Fruit fly (Drosophila melanogaster): ENCODE results near the gene CG1265.

CG1265 gene

DNA sequence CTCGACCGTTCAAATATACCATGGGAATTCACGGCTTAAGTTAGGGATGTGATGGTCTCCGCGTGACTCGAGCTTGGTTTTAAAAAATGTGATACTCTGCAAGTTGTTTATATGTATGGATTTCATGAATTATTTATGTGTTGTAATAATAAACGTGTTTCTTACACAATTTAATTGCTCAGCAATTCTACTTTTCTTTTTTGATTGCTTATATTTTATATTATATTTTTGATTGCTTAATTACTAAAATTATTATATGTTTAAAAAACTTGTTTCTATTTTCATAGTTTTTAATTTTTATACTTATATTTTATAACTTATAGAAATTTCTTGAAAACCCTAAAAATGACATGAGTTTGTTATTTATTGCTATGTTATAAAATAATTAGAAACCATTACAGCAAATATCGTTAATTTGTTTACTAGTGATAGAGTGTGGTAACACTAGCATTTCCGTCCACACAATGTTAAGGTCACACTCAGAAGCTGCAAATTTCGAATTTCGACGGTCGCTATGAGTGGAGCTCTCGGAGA lies at the start of gene CG1265, which contains the start of gene ago:
CG1265 (plus strand) TSS at position 476 of the 534 bp plus-strand sequence.
ago (minus strand) TSS at position 6 of the 534 bp plus-strand sequence.
- no peak for TF ChIP-seq h (optimal IDR thresholded peaks at IDR 0.05)
- TF ChIP-seq Sin3A (optimal IDR thresholded peaks at IDR 0.05) = peak; percentile 30

dm6 chr3L:4204867-4205266 lies 49.7 kb upstream of the CG1265 start:
- TF ChIP-seq h (optimal IDR thresholded peaks at IDR 0.05) (no peak), Sin3A (optimal IDR thresholded peaks at IDR 0.05) (no peak), insv (optimal IDR thresholded peaks at IDR 0.05) (no peak), psq (optimal IDR thresholded peaks at IDR 0.05) (no peak), ttk (optimal IDR thresholded peaks at IDR 0.05) (no peak), Myc (optimal IDR thresholded peaks at IDR 0.05) (no peak)

DNA sequence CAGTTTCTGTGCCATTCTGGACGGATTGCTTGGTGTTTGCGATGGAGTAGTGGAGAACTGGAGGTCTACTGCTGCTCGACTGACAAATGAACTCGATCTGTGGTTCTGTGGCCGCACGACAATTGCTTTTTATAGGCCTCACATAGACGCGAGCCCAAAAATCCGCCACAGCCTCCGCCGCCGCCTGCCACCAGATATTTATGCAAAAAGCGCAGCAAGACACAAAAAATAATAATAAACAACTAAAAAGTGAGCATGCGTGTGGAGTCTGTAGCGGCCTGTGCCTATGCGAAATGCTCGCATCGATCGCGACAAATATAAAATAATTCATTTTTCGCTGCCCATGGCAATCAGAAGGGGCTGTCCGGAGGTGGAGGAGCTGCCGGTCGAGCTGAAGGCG lies 45.5 kb upstream of the CG1265 start, which contains the start of gene Cpr64Aa:
Cpr64Aa (minus strand) TSS at position 101 of the 400 bp plus-strand sequence.
- TF ChIP-seq insv (optimal IDR thresholded peaks at IDR 0.05) (no peak), psq (optimal IDR thresholded peaks at IDR 0.05) (no peak), Myc (optimal IDR thresholded peaks at IDR 0.05) (no peak), Sin3A (optimal IDR thresholded peaks at IDR 0.05) (no peak)

- TF ChIP-seq Myc (optimal IDR thresholded peaks at IDR 0.05) (no peak), ttk (optimal IDR thresholded peaks at IDR 0.05) (no peak), Sin3A (optimal IDR thresholded peaks at IDR 0.05) (no peak), h (optimal IDR thresholded peaks at IDR 0.05) (no peak)
Measured at dm6 chr3L:4209731-4210130, 44.8 kb upstream of the CG1265 start.

dm6 chr3L:4211440-4211839 lies 43.1 kb upstream of the CG1265 start, which contains the start of gene Cpr64Ab:
Cpr64Ab (minus strand) TSS chr3L:4211540.
- TF ChIP-seq ttk (optimal IDR thresholded peaks at IDR 0.05) = no peak
- TF ChIP-seq insv (optimal IDR thresholded peaks at IDR 0.05) = no peak
- TF ChIP-seq Sin3A (optimal IDR thresholded peaks at IDR 0.05) = no peak
- TF ChIP-seq Myc (optimal IDR thresholded peaks at IDR 0.05) = no peak
- no peak for TF ChIP-seq psq (optimal IDR thresholded peaks at IDR 0.05)
- TF ChIP-seq h (optimal IDR thresholded peaks at IDR 0.05) = no peak

- no peak for TF ChIP-seq ttk (optimal IDR thresholded peaks at IDR 0.05)
- TF ChIP-seq psq (optimal IDR thresholded peaks at IDR 0.05) = no peak
Measured at dm6 chr3L:4212815-4213214, 41.8 kb upstream of the CG1265 start, which contains the start of gene Cpr64Ac. Cpr64Ac (minus strand) TSS chr3L:4212915.

DNA sequence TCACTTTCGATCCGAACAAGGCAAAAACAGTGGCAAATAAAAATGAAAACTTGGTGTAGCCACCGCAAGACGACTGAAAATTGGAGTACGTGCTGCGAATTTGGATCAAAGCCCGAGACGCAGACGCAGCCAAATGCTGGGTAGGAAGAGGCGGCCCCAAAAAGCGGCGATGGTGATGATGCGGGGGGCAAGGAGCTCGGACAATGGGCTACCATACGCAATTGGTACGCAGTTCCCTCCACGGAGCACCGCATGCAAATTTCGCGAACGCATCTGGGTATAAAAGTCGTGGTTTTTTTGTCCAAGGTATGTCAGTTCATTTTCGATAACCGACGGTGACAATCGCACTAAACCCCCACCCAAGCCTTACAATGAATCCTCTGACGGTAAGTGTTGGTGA lies 39.5 kb upstream of the CG1265 start, which contains the start of gene Cpr64Ad:
Cpr64Ad (plus strand) TSS at position 301 of the 400 bp plus-strand sequence.
- TF ChIP-seq insv (optimal IDR thresholded peaks at IDR 0.05) = no peak

DNA sequence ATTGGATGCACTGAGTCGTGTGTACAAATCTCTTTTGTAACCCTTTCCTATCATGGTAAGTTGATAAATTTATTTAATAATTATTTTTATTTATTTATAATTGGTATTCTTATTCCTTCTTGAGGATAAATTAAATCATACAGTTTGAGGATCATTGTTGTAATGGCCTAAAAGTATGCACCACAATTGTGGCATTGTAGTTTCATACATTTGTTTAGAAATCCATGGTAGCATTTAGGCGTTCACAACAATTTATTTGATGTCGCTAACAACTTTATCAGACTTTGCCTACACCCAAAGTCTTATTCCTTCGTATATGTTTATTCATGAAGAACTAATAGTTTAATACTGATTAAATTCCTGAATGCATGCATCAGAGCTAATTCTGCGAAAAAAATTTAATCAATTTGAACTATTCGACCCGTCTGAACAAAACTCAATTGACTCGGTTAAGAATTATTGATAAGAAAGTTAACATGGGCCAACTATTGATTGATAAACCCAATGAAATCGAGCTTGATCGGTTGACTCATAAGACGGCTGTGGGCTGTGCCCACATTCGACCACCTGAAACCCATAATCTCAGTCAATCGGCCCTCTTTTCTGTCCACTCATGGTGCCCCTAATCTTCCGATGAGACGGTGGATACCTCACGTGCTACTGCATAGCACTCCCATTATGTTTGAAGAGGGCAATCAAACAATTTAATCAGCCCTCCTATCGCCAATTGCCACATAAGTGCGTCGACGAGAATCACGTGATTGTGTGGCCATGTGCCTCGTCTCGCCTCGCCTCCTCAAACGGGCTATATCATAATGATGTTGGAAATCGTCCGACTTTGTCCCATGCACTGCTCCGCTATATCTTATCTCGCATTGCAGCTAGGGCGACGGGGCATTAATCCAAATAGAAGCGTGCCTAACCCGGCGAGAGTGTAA lies 35.0 kb upstream of the CG1265 start:
- no peak for TF ChIP-seq h (optimal IDR thresholded peaks at IDR 0.05)
- no peak for TF ChIP-seq insv (optimal IDR thresholded peaks at IDR 0.05)
- no peak for TF ChIP-seq Myc (optimal IDR thresholded peaks at IDR 0.05)
- TF ChIP-seq psq (optimal IDR thresholded peaks at IDR 0.05) = no peak

- no peak for TF ChIP-seq Sin3A (optimal IDR thresholded peaks at IDR 0.05)
- no peak for TF ChIP-seq h (optimal IDR thresholded peaks at IDR 0.05)
- TF ChIP-seq psq (optimal IDR thresholded peaks at IDR 0.05) = no peak
- no peak for TF ChIP-seq insv (optimal IDR thresholded peaks at IDR 0.05)
- no peak for TF ChIP-seq ttk (optimal IDR thresholded peaks at IDR 0.05)
- no peak for TF ChIP-seq Myc (optimal IDR thresholded peaks at IDR 0.05)
Measured at dm6 chr3L:4220679-4221078, 33.9 kb upstream of the CG1265 start.

- TF ChIP-seq insv (optimal IDR thresholded peaks at IDR 0.05) (no peak), Myc (optimal IDR thresholded peaks at IDR 0.05) (no peak), ttk (optimal IDR thresholded peaks at IDR 0.05) (no peak), Sin3A (optimal IDR thresholded peaks at IDR 0.05) (no peak), psq (optimal IDR thresholded peaks at IDR 0.05) (no peak), h (optimal IDR thresholded peaks at IDR 0.05) (no peak)
Measured at dm6 chr3L:4221226-4221770, 33.3 kb upstream of the CG1265 start.

dm6 chr3L:4221792-4222191 lies 32.8 kb upstream of the CG1265 start:
- TF ChIP-seq ttk (optimal IDR thresholded peaks at IDR 0.05) = no peak
- TF ChIP-seq Myc (optimal IDR thresholded peaks at IDR 0.05) = no peak
- TF ChIP-seq insv (optimal IDR thresholded peaks at IDR 0.05) = no peak
- no peak for TF ChIP-seq h (optimal IDR thresholded peaks at IDR 0.05)
- no peak for TF ChIP-seq Sin3A (optimal IDR thresholded peaks at IDR 0.05)
- TF ChIP-seq psq (optimal IDR thresholded peaks at IDR 0.05) = no peak

DNA sequence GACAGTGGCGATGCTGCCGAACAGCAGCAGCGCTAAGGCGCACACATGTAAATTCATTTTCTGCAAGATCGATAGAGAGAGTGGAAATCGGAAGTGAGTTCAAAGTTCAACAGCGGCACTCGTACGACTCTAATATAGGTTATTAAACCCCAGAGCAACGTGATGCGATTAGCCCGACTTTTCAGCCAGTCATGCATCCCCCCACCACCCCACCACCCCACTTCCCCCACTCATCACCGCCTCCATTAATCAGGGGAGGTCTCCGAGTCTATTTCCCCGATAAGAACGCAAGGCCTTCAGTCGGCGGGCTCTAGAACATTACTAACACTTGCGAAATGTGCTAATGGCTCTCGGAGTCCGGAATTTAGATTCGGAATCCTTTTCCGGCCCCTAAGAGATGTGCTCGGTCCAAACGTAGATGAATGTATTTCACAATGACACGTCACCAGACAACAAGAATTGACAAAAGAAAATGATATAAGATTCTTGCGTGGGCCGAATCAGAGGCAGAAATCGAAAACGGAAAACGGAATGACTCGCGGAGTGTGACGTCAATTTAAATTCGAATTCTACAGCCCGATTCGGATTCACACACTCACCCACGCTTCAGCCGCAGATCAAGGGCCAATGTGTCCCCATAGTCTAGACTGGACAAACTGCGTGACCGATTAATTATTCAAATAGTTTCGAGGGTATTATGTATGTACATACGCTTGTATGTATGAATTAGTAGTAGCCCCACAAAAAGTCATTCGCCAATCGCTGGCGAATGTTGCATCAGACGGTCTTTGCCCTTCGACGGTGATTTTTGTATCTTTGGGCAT lies 28.7 kb upstream of the CG1265 start:
- TF ChIP-seq insv (optimal IDR thresholded peaks at IDR 0.05) (no peak), h (optimal IDR thresholded peaks at IDR 0.05) (no peak), ttk (optimal IDR thresholded peaks at IDR 0.05) (no peak), Sin3A (optimal IDR thresholded peaks at IDR 0.05) (no peak), psq (optimal IDR thresholded peaks at IDR 0.05) (no peak), Myc (optimal IDR thresholded peaks at IDR 0.05) (no peak)
